Worm (Caenorhabditis elegans) whole organism, L4 larva: ENCODE data around the gene poml-1.

Experiments used
- D1046.2 ChIP-seq: fragments of 200-800 bp; sonication (Bioruptor generic); IDR thresholded peaks from 2 replicates; pipeline ENCODE4 v1.3.6; 2022; ENCODE audit warnings: missing genetic modification characterization, missing compliant biosample characterization
- F26F4.8 ChIP-seq: fragments of 200-800 bp; sonication (Bioruptor generic); conservative IDR thresholded peaks from 2 replicates; pipeline ENCODE4 v1.3.6; 2022; ENCODE audit warnings: missing genetic modification characterization, missing compliant biosample characterization
- F37D6.2 ChIP-seq: sonication (generic microtip); optimal IDR thresholded peaks from 2 replicates; lab custom pipeline; 2016; ENCODE audit warnings: mild to moderate bottlenecking, missing genetic modification characterization, missing compliant biosample characterization
- F49E8.2 ChIP-seq: sonication (generic microtip); optimal IDR thresholded peaks from 2 replicates; lab custom pipeline; 2016; ENCODE audit warnings: missing compliant biosample characterization, mild to moderate bottlenecking, missing genetic modification characterization, borderline replicate concordance
- Y105C5A.15 ChIP-seq: fragments of 200-800 bp; sonication (Bioruptor generic); IDR thresholded peaks from 2 replicates; pipeline ENCODE4 v1.3.6; 2022; ENCODE audit warnings: missing genetic modification characterization, missing compliant biosample characterization
- Y75B8A.6 ChIP-seq: fragments of 200-800 bp; sonication (Bioruptor generic); IDR thresholded peaks from 2 replicates; pipeline ENCODE4 v1.3.6; 2022; ENCODE audit warnings: missing genetic modification reagents, missing genetic modification characterization, missing compliant biosample characterization
- aha-1 ChIP-seq: fragments of 150-350 bp; peaks from one replicate; lab custom pipeline; 2014; ENCODE audit warnings: missing biosample characterization, missing genetic modification characterization
- aly-2 ChIP-seq: sonication (generic microtip); optimal IDR thresholded peaks from 2 replicates; lab custom pipeline; 2018; ENCODE audit warnings: missing biosample characterization, missing genetic modification characterization
- arid-1 ChIP-seq: fragments of 200-800 bp; sonication (Bioruptor generic); conservative IDR thresholded peaks from 2 replicates; pipeline ENCODE4 v1.3.6; 2022; ENCODE audit warnings: missing genetic modification reagents, missing genetic modification characterization, missing compliant biosample characterization
- attf-4 ChIP-seq: sonication (generic microtip); optimal IDR thresholded peaks from 3 replicates; lab custom pipeline; 2017; ENCODE audit warnings: missing biosample characterization, missing genetic modification characterization
- ceh-62 ChIP-seq: sonication (generic microtip); optimal IDR thresholded peaks from 2 replicates; lab custom pipeline; 2017; ENCODE audit warnings: missing biosample characterization, missing genetic modification characterization
- ctbp-1 ChIP-seq: fragments of 200-800 bp; sonication (Bioruptor generic); IDR thresholded peaks from 2 replicates; pipeline ENCODE4 v1.3.6; 2022; ENCODE audit warnings: missing genetic modification reagents, missing genetic modification characterization, missing compliant biosample characterization
- daf-16 ChIP-seq, 3 experiments: sonication (generic microtip); optimal IDR thresholded peaks; 2 replicates each; lab custom pipeline; 2016 to 2017; ENCODE audit warnings: missing genetic modification characterization in 3 of 3, missing genetic modification reagents in 3 of 3, mild to moderate bottlenecking in 2 of 3, missing compliant biosample characterization in 2 of 3, missing biosample characterization in 1 of 3, moderate library complexity in 1 of 3
- dmd-6 ChIP-seq: fragments of 200-800 bp; sonication (Bioruptor generic); IDR thresholded peaks from 2 replicates; pipeline ENCODE4 v1.3.6; 2022; ENCODE audit warnings: missing genetic modification reagents, missing genetic modification characterization, missing compliant biosample characterization
- dpl-1 ChIP-seq: fragments of 150-350 bp; optimal IDR thresholded peaks from 2 replicates; lab custom pipeline; 2014; ENCODE audit warnings: missing biosample characterization, missing genetic modification reagents, missing genetic modification characterization
- duxl-1 ChIP-seq: sonication (generic microtip); optimal IDR thresholded peaks from 2 replicates; lab custom pipeline; 2016; ENCODE audit warnings: mild to moderate bottlenecking, missing genetic modification characterization, moderate library complexity, missing compliant biosample characterization; ENCODE audit not compliant: poor library complexity
- dve-1 ChIP-seq: sonication (generic microtip); optimal IDR thresholded peaks from 2 replicates; lab custom pipeline; 2017; ENCODE audit warnings: antibody characterized with exemption, mild to moderate bottlenecking, missing genetic modification characterization, missing compliant biosample characterization; ENCODE audit not compliant: insufficient read depth
- egl-27 ChIP-seq: sonication (generic microtip); optimal IDR thresholded peaks from 3 replicates; lab custom pipeline; 2017; ENCODE audit warnings: missing biosample characterization, missing genetic modification reagents, missing genetic modification characterization
- hlh-11 ChIP-seq: fragments of 200-800 bp; sonication (Bioruptor generic); optimal IDR thresholded peaks from 2 replicates; lab custom pipeline; 2018; ENCODE audit warnings: mild to moderate bottlenecking, missing genetic modification characterization, missing compliant biosample characterization
- hlh-30 ChIP-seq: sonication (generic microtip); optimal IDR thresholded peaks from 2 replicates; lab custom pipeline; 2017; ENCODE audit warnings: antibody characterized with exemption, mild to moderate bottlenecking, missing genetic modification characterization, missing compliant biosample characterization; ENCODE audit not compliant: insufficient read depth
- jun-1 ChIP-seq: fragments of 150-350 bp; optimal IDR thresholded peaks from 2 replicates; lab custom pipeline; 2014; ENCODE audit warnings: missing biosample characterization, missing genetic modification reagents, missing genetic modification characterization
- lin-38 ChIP-seq: fragments of 200-800 bp; sonication (Bioruptor generic); IDR thresholded peaks from 2 replicates; pipeline ENCODE4 v1.3.6; 2022; ENCODE audit warnings: missing genetic modification reagents, missing genetic modification characterization, missing compliant biosample characterization
- lir-3 ChIP-seq: sonication (generic microtip); optimal IDR thresholded peaks from 2 replicates; lab custom pipeline; 2016; ENCODE audit warnings: mild to moderate bottlenecking, missing genetic modification characterization, missing compliant biosample characterization
- lsy-2 ChIP-seq, 2 experiments: fragments of 150-350 bp in 1 of 2; sonication (generic microtip) in 1 of 2; optimal IDR thresholded peaks; 2 replicates each; lab custom pipeline; 2014 to 2017; ENCODE audit warnings: missing biosample characterization in 2 of 2, missing genetic modification characterization in 2 of 2
- mdl-1 ChIP-seq, 2 experiments: fragments of 150-350 bp in 1 of 2; sonication (generic microtip) in 1 of 2; optimal IDR thresholded peaks; 2 replicates each; lab custom pipeline; 2014 to 2017; ENCODE audit warnings: missing biosample characterization in 2 of 2, missing genetic modification characterization in 2 of 2
- mdt-29 ChIP-seq: fragments of 200-800 bp; sonication (Bioruptor generic); IDR thresholded peaks from 2 replicates; pipeline ENCODE4 v1.3.6; 2022; ENCODE audit warnings: missing genetic modification reagents, missing genetic modification characterization, missing compliant biosample characterization
- mes-2 ChIP-seq: sonication (generic microtip); optimal IDR thresholded peaks from 2 replicates; lab custom pipeline; 2016; ENCODE audit warnings: missing genotype, mild to moderate bottlenecking, missing genetic modification characterization, missing compliant biosample characterization; ENCODE audit not compliant: poor library complexity, severe bottlenecking
- mxl-2 ChIP-seq: fragments of 200-800 bp; sonication (Bioruptor generic); conservative IDR thresholded peaks from 2 replicates; pipeline ENCODE4 v1.3.6; 2022; ENCODE audit warnings: missing genetic modification reagents, missing genetic modification characterization, missing compliant biosample characterization
- mxl-3 ChIP-seq: fragments of 200-800 bp; sonication (Bioruptor generic); optimal IDR thresholded peaks from 2 replicates; lab custom pipeline; 2018; ENCODE audit warnings: mild to moderate bottlenecking, missing genetic modification characterization, missing compliant biosample characterization
- nhr-28 ChIP-seq: fragments of 150-350 bp; optimal IDR thresholded peaks from 2 replicates; lab custom pipeline; 2014; ENCODE audit warnings: missing biosample characterization, missing genetic modification characterization
- nhr-76 ChIP-seq: fragments of 150-350 bp; optimal IDR thresholded peaks from 2 replicates; lab custom pipeline; 2014; ENCODE audit warnings: missing biosample characterization, missing genetic modification characterization
- nhr-77 ChIP-seq: fragments of 150-350 bp; optimal IDR thresholded peaks from 2 replicates; lab custom pipeline; 2014; ENCODE audit warnings: missing biosample characterization, missing genetic modification characterization
- pha-4 ChIP-seq, 2 experiments: fragments of 150-350 bp in 1 of 2; fragments of 200-800 bp in 1 of 2; sonication (Bioruptor generic) in 1 of 2; IDR thresholded peaks in 1 of 2; optimal IDR thresholded peaks in 1 of 2; 2 replicates each; pipeline versions ENCODE4 v1.3.6 to Lab custom; 2014 to 2022; ENCODE audit warnings: missing genetic modification characterization in 2 of 2, missing genetic modification reagents in 2 of 2, missing biosample characterization in 1 of 2, missing compliant biosample characterization in 1 of 2
- php-3 ChIP-seq: fragments of 200-800 bp; sonication (Bioruptor generic); IDR thresholded peaks from 2 replicates; pipeline ENCODE4 v1.3.6; 2022; ENCODE audit warnings: missing genetic modification reagents, missing genetic modification characterization, missing compliant biosample characterization
- pqm-1 ChIP-seq: sonication (generic microtip); optimal IDR thresholded peaks from 2 replicates; lab custom pipeline; 2017; ENCODE audit warnings: missing biosample characterization, missing genetic modification characterization
- snpc-1.2 ChIP-seq: fragments of 200-800 bp; sonication (Bioruptor generic); IDR thresholded peaks from 2 replicates; pipeline ENCODE4 v1.3.6; 2022; ENCODE audit warnings: missing genetic modification reagents, missing genetic modification characterization, missing compliant biosample characterization
- tra-1 ChIP-seq: fragments of 200-800 bp; sonication (Bioruptor generic); IDR thresholded peaks from 2 replicates; pipeline ENCODE4 v1.3.6; 2022; ENCODE audit warnings: missing genetic modification reagents, missing genetic modification characterization, missing compliant biosample characterization
- unc-130 ChIP-seq: sonication (generic microtip); optimal IDR thresholded peaks from 2 replicates; lab custom pipeline; 2016; ENCODE audit warnings: missing genetic modification reagents, missing genetic modification characterization, missing compliant biosample characterization
- unc-62 ChIP-seq, 3 experiments: fragments of 150-350 bp in 1 of 3; sonication (generic microtip); optimal IDR thresholded peaks in 2 of 3; peaks in 1 of 3; 1 replicate in 1 of 3; 2 replicates in 2 of 3; lab custom pipeline; 2014 to 2017; ENCODE audit warnings: missing biosample characterization in 3 of 3, missing genetic modification characterization in 3 of 3, missing genetic modification reagents in 3 of 3, missing genotype in 1 of 3
- zag-1 ChIP-seq: fragments of 150-350 bp; optimal IDR thresholded peaks from 2 replicates; lab custom pipeline; 2014; ENCODE audit warnings: missing biosample characterization, missing genetic modification characterization
- ztf-11 ChIP-seq: fragments of 150-350 bp; optimal IDR thresholded peaks from 2 replicates; lab custom pipeline; 2014; ENCODE audit warnings: missing biosample characterization, missing genetic modification characterization

poml-1 gene

DNA sequence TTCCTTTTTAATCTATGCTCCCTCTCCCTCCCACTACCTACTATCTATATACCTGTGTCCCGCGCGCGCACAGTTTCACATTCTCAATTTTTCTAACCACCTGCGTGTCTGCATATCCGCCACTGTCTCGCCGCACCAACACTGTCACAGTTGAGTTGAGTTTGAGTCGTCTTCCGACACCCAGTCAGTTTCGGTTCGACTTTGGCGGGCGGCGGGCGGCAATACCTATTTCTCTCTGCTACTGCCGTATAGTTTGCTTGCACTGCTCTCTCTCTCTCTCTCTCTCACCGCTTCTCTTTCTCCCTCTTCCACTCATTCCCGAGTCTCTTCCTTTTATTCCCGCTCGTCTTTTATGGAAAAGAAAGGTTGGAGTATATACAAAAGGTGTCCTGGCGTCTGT is 47.3 kb downstream of the poml-1 start (continued):
- no peak for TF ChIP-seq unc-130 (GFP tag; lab: Kevin White, UChicago)
- no peak for TF ChIP-seq egl-27 (tag; lab: Kevin White, UChicago)
- TF ChIP-seq zag-1 (tag; lab: Kevin White, UChicago), result no peak
- TF ChIP-seq pha-4 (GFP tag; IDR thresholded peaks at IDR 0.05; lab: Robert Waterston, UW), result peak; percentile 17; the same call in 1 of the 2 replicates
- no peak for TF ChIP-seq pha-4 (tag; optimal IDR thresholded peaks at IDR 0.05; lab: Kevin White, UChicago)
- TF ChIP-seq unc-62 (GFP tag; optimal IDR thresholded peaks at IDR 0.05 in 1 of 2; lab: Kevin White, UChicago), result peak in 1 of 2 experiments; percentile 87
- no peak for TF ChIP-seq unc-62 (tag; optimal IDR thresholded peaks at IDR 0.05; lab: Kevin White, UChicago)
- TF ChIP-seq snpc-1.2 (GFP tag; lab: Robert Waterston, UW), result no peak
- no peak for TF ChIP-seq lin-38
- no peak for TF ChIP-seq aly-2 (tag; lab: Kevin White, UChicago)
- TF ChIP-seq duxl-1 (tag; lab: Kevin White, UChicago), result no peak
- TF ChIP-seq mdl-1 (tag; optimal IDR thresholded peaks at IDR 0.05; lab: Kevin White, UChicago), result no peak
- no peak for TF ChIP-seq F26F4.8
- no peak for TF ChIP-seq aha-1 (tag; lab: Kevin White, UChicago)
- no peak for TF ChIP-seq F37D6.2
- TF ChIP-seq nhr-28, result peak; percentile 22
- peak; percentile 16 for TF ChIP-seq mxl-3 (GFP tag; lab: Kevin White, UChicago)
- TF ChIP-seq F49E8.2 (tag; lab: Kevin White, UChicago), result no peak

DNA sequence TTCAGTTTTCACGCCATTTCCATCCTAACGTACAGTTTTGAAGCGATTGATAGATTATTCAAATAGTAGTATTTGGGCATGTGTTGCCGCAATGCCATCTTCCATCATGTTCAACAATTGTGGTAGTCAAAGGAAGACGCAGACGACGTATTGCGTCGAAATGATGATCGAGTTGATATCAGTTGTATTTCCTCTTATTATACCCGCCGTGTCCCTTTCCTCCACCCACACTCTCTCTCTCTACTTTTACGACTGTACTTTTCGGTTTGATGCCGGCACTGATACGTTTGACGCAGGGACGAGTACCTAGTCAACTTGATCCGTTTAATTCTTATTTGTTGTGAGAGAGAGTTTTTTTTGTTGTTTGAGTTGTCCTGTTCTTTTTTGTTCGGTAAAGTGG is 50.1 kb downstream of the poml-1 start:
- TF ChIP-seq pqm-1 (tag; lab: Kevin White, UChicago) (peak; percentile 72), aha-1 (tag; lab: Kevin White, UChicago) (peak; percentile 85), mxl-3 (GFP tag; lab: Kevin White, UChicago) (peak; percentile 67), attf-4 (tag; lab: Kevin White, UChicago) (no peak), dve-1 (tag; lab: Kevin White, UChicago) (peak; percentile 56), dmd-6 (GFP tag; lab: Robert Waterston, UW) (peak; percentile 50; the same call in 1 of the 2 replicates), nhr-28 (peak; percentile 76), hlh-30 (peak; percentile 5), Y105C5A.15 (GFP tag; lab: Robert Waterston, UW) (no peak), hlh-11 (peak; percentile 61), nhr-77 (tag; lab: Kevin White, UChicago) (peak; percentile 14), arid-1 (no peak), mes-2 (tag; lab: Kevin White, UChicago) (peak; percentile 39), daf-16 (GFP tag; optimal IDR thresholded peaks at IDR 0.05; lab: Kevin White, UChicago) (no peak), daf-16 (tag; optimal IDR thresholded peaks at IDR 0.05; lab: Kevin White, UChicago) (peak; percentile 81)

DNA sequence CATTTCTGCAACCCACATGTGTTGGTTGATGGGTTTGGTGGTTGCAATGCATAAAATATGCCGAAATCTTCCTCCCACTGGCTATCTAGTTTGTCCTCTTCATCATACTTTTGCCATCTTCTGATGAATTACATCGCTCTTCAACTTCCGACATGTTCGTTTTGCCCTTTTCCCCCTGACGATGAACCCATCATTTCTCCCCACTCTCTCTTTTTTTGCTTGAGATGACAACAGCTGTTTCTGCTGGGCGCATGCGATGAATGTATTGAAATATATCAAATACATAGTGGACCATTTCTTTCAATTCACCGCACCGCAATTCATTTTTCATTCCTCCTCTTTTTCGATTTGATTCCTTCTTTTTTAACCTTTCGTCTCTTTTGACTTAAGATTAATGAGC is 51.8 kb downstream of the poml-1 start:
- TF ChIP-seq Y75B8A.6 (GFP tag; lab: Robert Waterston, UW) (no peak), D1046.2 (no peak), php-3 (GFP tag; lab: Robert Waterston, UW) (no peak), nhr-77 (tag; lab: Kevin White, UChicago) (no peak), ztf-11 (tag; lab: Kevin White, UChicago) (no peak), mxl-2 (GFP tag; lab: Robert Waterston, UW) (no peak), mdt-29 (GFP tag; lab: Robert Waterston, UW) (no peak), jun-1 (tag; lab: Kevin White, UChicago) (no peak), ctbp-1 (GFP tag; lab: Robert Waterston, UW) (no peak), tra-1 (GFP tag; lab: Robert Waterston, UW) (0 out of 2 replicates have a peak, but pooled peaks have one; percentile 32), nhr-76 (tag; lab: Kevin White, UChicago) (no peak), lsy-2 (tag; optimal IDR thresholded peaks at IDR 0.05; lab: Kevin White, UChicago) (peak in 1 of 2 experiments; percentile 2), dpl-1 (no peak), lir-3 (tag; lab: Kevin White, UChicago) (no peak), ceh-62 (tag; lab: Kevin White, UChicago) (no peak), pqm-1 (tag; lab: Kevin White, UChicago) (no peak)
